Worm (Caenorhabditis elegans) whole organism, L4 larva: ENCODE results near the gene ccch-1.
A peak's percentile ranks its signal among the peaks of the same experiment; 100 is the strongest.

Source experiments
- F26F4.8 ChIP-seq: fragments of 200-800 bp; sonication (Bioruptor generic); conservative IDR thresholded peaks from 2 replicates; pipeline ENCODE4 v1.3.6; 2022; ENCODE audit warnings: missing genetic modification characterization, missing compliant biosample characterization
- F37D6.2 ChIP-seq: sonication (generic microtip); optimal IDR thresholded peaks from 2 replicates; lab custom pipeline; 2016; ENCODE audit warnings: mild to moderate bottlenecking, missing genetic modification characterization, missing compliant biosample characterization
- F44E2.7 ChIP-seq: fragments of 200-800 bp; sonication (Bioruptor generic); IDR thresholded peaks from 2 replicates; pipeline ENCODE4 v2.1.2; 2022; ENCODE audit warnings: missing genetic modification characterization, missing compliant biosample characterization
- F49E8.2 ChIP-seq: sonication (generic microtip); optimal IDR thresholded peaks from 2 replicates; lab custom pipeline; 2016; ENCODE audit warnings: missing compliant biosample characterization, mild to moderate bottlenecking, missing genetic modification characterization, borderline replicate concordance
- R02D3.7 ChIP-seq: fragments of 150-350 bp; sonication (generic microtip); optimal IDR thresholded peaks from 3 replicates; lab custom pipeline; 2014; ENCODE audit warnings: missing biosample characterization, missing genetic modification characterization
- T20F7.1 ChIP-seq: fragments of 200-800 bp; sonication (Bioruptor generic); optimal IDR thresholded peaks from 2 replicates; lab custom pipeline; 2018; ENCODE audit warnings: mild to moderate bottlenecking, missing genetic modification characterization, missing compliant biosample characterization
- Y105C5A.15 ChIP-seq: fragments of 200-800 bp; sonication (Bioruptor generic); IDR thresholded peaks from 2 replicates; pipeline ENCODE4 v1.3.6; 2022; ENCODE audit warnings: missing genetic modification characterization, missing compliant biosample characterization
- Y48G9A.11 ChIP-seq: fragments of 200-800 bp; sonication (Bioruptor generic); IDR thresholded peaks from 2 replicates; pipeline ENCODE4 v1.3.6; 2022; ENCODE audit warnings: missing genetic modification reagents, missing genetic modification characterization, missing compliant biosample characterization
- ZK337.2 ChIP-seq: fragments of 200-800 bp; sonication (Bioruptor generic); IDR thresholded peaks from 2 replicates; pipeline ENCODE4 v1.3.6; 2022; ENCODE audit warnings: missing genetic modification reagents, missing genetic modification characterization, missing compliant biosample characterization
- aly-2 ChIP-seq: sonication (generic microtip); optimal IDR thresholded peaks from 2 replicates; lab custom pipeline; 2018; ENCODE audit warnings: missing biosample characterization, missing genetic modification characterization
- arid-1 ChIP-seq: fragments of 200-800 bp; sonication (Bioruptor generic); conservative IDR thresholded peaks from 2 replicates; pipeline ENCODE4 v1.3.6; 2022; ENCODE audit warnings: missing genetic modification reagents, missing genetic modification characterization, missing compliant biosample characterization
- attf-4 ChIP-seq: sonication (generic microtip); optimal IDR thresholded peaks from 3 replicates; lab custom pipeline; 2017; ENCODE audit warnings: missing biosample characterization, missing genetic modification characterization
- ceh-44 ChIP-seq: fragments of 200-800 bp; sonication (Bioruptor generic); IDR thresholded peaks from 2 replicates; pipeline ENCODE4 v1.3.6; 2022; ENCODE audit warnings: missing genetic modification reagents, missing genetic modification characterization, missing compliant biosample characterization
- ceh-82 ChIP-seq: sonication (generic microtip); optimal IDR thresholded peaks from 2 replicates; lab custom pipeline; 2017; ENCODE audit warnings: missing biosample characterization, missing genetic modification characterization
- ctbp-1 ChIP-seq: fragments of 200-800 bp; sonication (Bioruptor generic); IDR thresholded peaks from 2 replicates; pipeline ENCODE4 v1.3.6; 2022; ENCODE audit warnings: missing genetic modification reagents, missing genetic modification characterization, missing compliant biosample characterization
- daf-12 ChIP-seq: fragments of 150-350 bp; optimal IDR thresholded peaks from 2 replicates; lab custom pipeline; 2014; ENCODE audit warnings: missing biosample characterization, missing genetic modification reagents, missing genetic modification characterization
- daf-16 ChIP-seq, 3 experiments: sonication (generic microtip); optimal IDR thresholded peaks; 2 replicates each; lab custom pipeline; 2016 to 2017; ENCODE audit warnings: missing genetic modification characterization in 3 of 3, missing genetic modification reagents in 3 of 3, mild to moderate bottlenecking in 2 of 3, missing compliant biosample characterization in 2 of 3, missing biosample characterization in 1 of 3, moderate library complexity in 1 of 3
- daf-8 ChIP-seq: fragments of 200-800 bp; sonication (Bioruptor generic); IDR thresholded peaks from 2 replicates; pipeline ENCODE4 v1.3.6; 2022; ENCODE audit warnings: missing genetic modification characterization, missing compliant biosample characterization
- dmd-6 ChIP-seq: fragments of 200-800 bp; sonication (Bioruptor generic); IDR thresholded peaks from 2 replicates; pipeline ENCODE4 v1.3.6; 2022; ENCODE audit warnings: missing genetic modification reagents, missing genetic modification characterization, missing compliant biosample characterization
- dmd-8 ChIP-seq: fragments of 200-800 bp; sonication (Bioruptor generic); IDR thresholded peaks from 2 replicates; pipeline ENCODE4 v1.3.6; 2022; ENCODE audit warnings: missing genetic modification characterization, missing compliant biosample characterization
- duxl-1 ChIP-seq: sonication (generic microtip); optimal IDR thresholded peaks from 2 replicates; lab custom pipeline; 2016; ENCODE audit warnings: mild to moderate bottlenecking, missing genetic modification characterization, moderate library complexity, missing compliant biosample characterization; ENCODE audit not compliant: poor library complexity
- dve-1 ChIP-seq: sonication (generic microtip); optimal IDR thresholded peaks from 2 replicates; lab custom pipeline; 2017; ENCODE audit warnings: antibody characterized with exemption, mild to moderate bottlenecking, missing genetic modification characterization, missing compliant biosample characterization; ENCODE audit not compliant: insufficient read depth
- egl-27 ChIP-seq: sonication (generic microtip); optimal IDR thresholded peaks from 3 replicates; lab custom pipeline; 2017; ENCODE audit warnings: missing biosample characterization, missing genetic modification reagents, missing genetic modification characterization
- egl-43 ChIP-seq: fragments of 200-800 bp; sonication (Bioruptor generic); IDR thresholded peaks from 2 replicates; pipeline ENCODE4 v1.3.6; 2022; ENCODE audit warnings: missing genetic modification reagents, missing genetic modification characterization, missing compliant biosample characterization
- hif-1 ChIP-seq, 2 experiments: sonication (generic microtip); optimal IDR thresholded peaks; 2 replicates each; lab custom pipeline; 2016 to 2017; ENCODE audit warnings: missing compliant biosample characterization in 2 of 2, missing genetic modification characterization in 2 of 2, missing genetic modification reagents in 2 of 2, missing genotype in 2 of 2, mild to moderate bottlenecking in 1 of 2
- hlh-11 ChIP-seq: fragments of 200-800 bp; sonication (Bioruptor generic); optimal IDR thresholded peaks from 2 replicates; lab custom pipeline; 2018; ENCODE audit warnings: mild to moderate bottlenecking, missing genetic modification characterization, missing compliant biosample characterization
- hmg-1.1 ChIP-seq: fragments of 200-800 bp; sonication (Bioruptor generic); IDR thresholded peaks from 2 replicates; pipeline ENCODE4 v1.3.6; 2022; ENCODE audit warnings: missing genetic modification reagents, missing genetic modification characterization, missing compliant biosample characterization
- lin-1 ChIP-seq: fragments of 200-800 bp; sonication (Bioruptor generic); IDR thresholded peaks from 2 replicates; pipeline ENCODE4 v1.3.6; 2022; ENCODE audit warnings: missing genetic modification reagents, missing genetic modification characterization, missing compliant biosample characterization
- lin-13 ChIP-seq: fragments of 150-350 bp; optimal IDR thresholded peaks from 2 replicates; lab custom pipeline; 2014; ENCODE audit warnings: missing biosample characterization, missing genetic modification reagents, missing genetic modification characterization
- lin-39 ChIP-seq: fragments of 150-350 bp; optimal IDR thresholded peaks from 2 replicates; lab custom pipeline; 2014; ENCODE audit warnings: missing biosample characterization, missing genetic modification reagents, missing genetic modification characterization
- madf-5 ChIP-seq, 2 experiments: fragments of 200-800 bp; sonication (Bioruptor generic); IDR thresholded peaks; 2 replicates each; pipeline ENCODE4 v1.3.6; 2022; ENCODE audit warnings: missing compliant biosample characterization in 2 of 2, missing genetic modification characterization in 2 of 2
- mdl-1 ChIP-seq, 2 experiments: fragments of 150-350 bp in 1 of 2; sonication (generic microtip) in 1 of 2; optimal IDR thresholded peaks; 2 replicates each; lab custom pipeline; 2014 to 2017; ENCODE audit warnings: missing biosample characterization in 2 of 2, missing genetic modification characterization in 2 of 2
- mes-2 ChIP-seq: sonication (generic microtip); optimal IDR thresholded peaks from 2 replicates; lab custom pipeline; 2016; ENCODE audit warnings: missing genotype, mild to moderate bottlenecking, missing genetic modification characterization, missing compliant biosample characterization; ENCODE audit not compliant: poor library complexity, severe bottlenecking
- nhr-10 ChIP-seq: fragments of 150-350 bp; optimal IDR thresholded peaks from 2 replicates; lab custom pipeline; 2014; ENCODE audit warnings: missing biosample characterization, missing genetic modification characterization
- nhr-111 ChIP-seq: fragments of 200-800 bp; sonication (Bioruptor generic); optimal IDR thresholded peaks from 2 replicates; lab custom pipeline; 2018; ENCODE audit warnings: mild to moderate bottlenecking, missing genetic modification characterization, missing compliant biosample characterization
- nhr-237 ChIP-seq: sonication (generic microtip); optimal IDR thresholded peaks from 2 replicates; lab custom pipeline; 2017; ENCODE audit warnings: missing biosample characterization, missing genetic modification characterization
- nhr-28 ChIP-seq: fragments of 150-350 bp; optimal IDR thresholded peaks from 2 replicates; lab custom pipeline; 2014; ENCODE audit warnings: missing biosample characterization, missing genetic modification characterization
- nhr-48 ChIP-seq: sonication (generic microtip); optimal IDR thresholded peaks from 2 replicates; lab custom pipeline; 2016; ENCODE audit warnings: mild to moderate bottlenecking, missing genetic modification characterization, missing compliant biosample characterization
- nhr-6 ChIP-seq: fragments of 150-350 bp; optimal IDR thresholded peaks from 2 replicates; lab custom pipeline; 2014; ENCODE audit warnings: missing biosample characterization, missing genetic modification characterization
- pha-4 ChIP-seq, 2 experiments: fragments of 150-350 bp in 1 of 2; fragments of 200-800 bp in 1 of 2; sonication (Bioruptor generic) in 1 of 2; IDR thresholded peaks in 1 of 2; optimal IDR thresholded peaks in 1 of 2; 2 replicates each; pipeline versions ENCODE4 v1.3.6 to Lab custom; 2014 to 2022; ENCODE audit warnings: missing genetic modification characterization in 2 of 2, missing genetic modification reagents in 2 of 2, missing biosample characterization in 1 of 2, missing compliant biosample characterization in 1 of 2
- pqm-1 ChIP-seq: sonication (generic microtip); optimal IDR thresholded peaks from 2 replicates; lab custom pipeline; 2017; ENCODE audit warnings: missing biosample characterization, missing genetic modification characterization
- rbr-2 ChIP-seq: sonication (generic microtip); optimal IDR thresholded peaks from 2 replicates; lab custom pipeline; 2016; ENCODE audit warnings: missing genotype, missing genetic modification characterization, missing compliant biosample characterization
- sdz-12 ChIP-seq: fragments of 200-800 bp; sonication (Bioruptor generic); optimal IDR thresholded peaks from 2 replicates; lab custom pipeline; 2018; ENCODE audit warnings: mild to moderate bottlenecking, missing genetic modification characterization, missing compliant biosample characterization
- spr-1 ChIP-seq: sonication (generic microtip); optimal IDR thresholded peaks from 2 replicates; lab custom pipeline; 2016; ENCODE audit warnings: mild to moderate bottlenecking, missing genetic modification characterization, missing compliant biosample characterization
- tag-97 ChIP-seq: fragments of 200-800 bp; sonication (Bioruptor generic); IDR thresholded peaks from 2 replicates; pipeline ENCODE4 v1.3.6; 2022; ENCODE audit warnings: missing genetic modification characterization, missing compliant biosample characterization
- tra-1 ChIP-seq: fragments of 200-800 bp; sonication (Bioruptor generic); IDR thresholded peaks from 2 replicates; pipeline ENCODE4 v1.3.6; 2022; ENCODE audit warnings: missing genetic modification reagents, missing genetic modification characterization, missing compliant biosample characterization
- unc-130 ChIP-seq: sonication (generic microtip); optimal IDR thresholded peaks from 2 replicates; lab custom pipeline; 2016; ENCODE audit warnings: missing genetic modification reagents, missing genetic modification characterization, missing compliant biosample characterization
- unc-39 ChIP-seq: sonication (generic microtip); optimal IDR thresholded peaks from 2 replicates; lab custom pipeline; 2017; ENCODE audit warnings: missing biosample characterization, missing genetic modification characterization
- zag-1 ChIP-seq: fragments of 150-350 bp; optimal IDR thresholded peaks from 2 replicates; lab custom pipeline; 2014; ENCODE audit warnings: missing biosample characterization, missing genetic modification characterization

ccch-1 gene

ce11 chrV:11572803-11573490, 45.3 kb downstream of the ccch-1 start, which contains the start of the genes H12C20.7 and nhr-68 (continued):
- TF ChIP-seq dmd-8 (GFP tag; lab: Robert Waterston, UW) (0 out of 2 replicates have a peak, but pooled peaks have one; percentile 26), tag-97 (GFP tag; lab: Robert Waterston, UW) (no peak), egl-43 (GFP tag; lab: Robert Waterston, UW) (no peak), T20F7.1 (GFP tag; lab: Kevin White, UChicago) (peak; percentile 84), nhr-6 (tag; lab: Kevin White, UChicago) (peak; percentile 48), attf-4 (no peak), sdz-12 (GFP tag; lab: Kevin White, UChicago) (no peak), ceh-44 (GFP tag; lab: Robert Waterston, UW) (no peak), daf-16 (GFP tag; optimal IDR thresholded peaks at IDR 0.05; lab: Kevin White, UChicago) (peak; percentile 95), daf-16 (tag; optimal IDR thresholded peaks at IDR 0.05; lab: Kevin White, UChicago) (peak; percentile 100), daf-12 (no peak), hmg-1.1 (no peak), dmd-6 (GFP tag; lab: Robert Waterston, UW) (peak; percentile 100), Y105C5A.15 (GFP tag; lab: Robert Waterston, UW) (no peak), nhr-28 (tag; lab: Kevin White, UChicago) (peak; percentile 97), ceh-82 (no peak), F49E8.2 (tag; lab: Kevin White, UChicago) (no peak), lin-13 (peak; percentile 70), F44E2.7 (no peak), F26F4.8 (GFP tag; lab: Robert Waterston, UW) (no peak), zag-1 (tag; lab: Kevin White, UChicago) (no peak), R02D3.7 (no peak), mdl-1 (tag; optimal IDR thresholded peaks at IDR 0.05; lab: Kevin White, UChicago) (peak; percentile 38 to 98), ZK337.2 (no peak), pqm-1 (tag; lab: Kevin White, UChicago) (peak; percentile 59), F37D6.2 (tag; lab: Kevin White, UChicago) (no peak), duxl-1 (tag; lab: Kevin White, UChicago) (peak; percentile 90), nhr-111 (GFP tag; lab: Kevin White, UChicago) (no peak), ctbp-1 (GFP tag; lab: Robert Waterston, UW) (peak; percentile 70), egl-27 (tag; lab: Kevin White, UChicago) (no peak), nhr-10 (peak; percentile 99), arid-1 (GFP tag; lab: Robert Waterston, UW) (peak; percentile 54; the same call in 1 of the 2 replicates), rbr-2 (tag; lab: Kevin White, UChicago) (peak; percentile 38), lin-1 (GFP tag; lab: Robert Waterston, UW) (peak; percentile 96), dve-1 (tag; lab: Kevin White, UChicago) (peak; percentile 99), mes-2 (tag; lab: Kevin White, UChicago) (no peak), nhr-237 (tag; lab: Kevin White, UChicago) (no peak), daf-8 (GFP tag; lab: Robert Waterston, UW) (no peak), pha-4 (GFP tag; IDR thresholded peaks at IDR 0.05; lab: Robert Waterston, UW) (peak; percentile 73), pha-4 (tag; optimal IDR thresholded peaks at IDR 0.05; lab: Kevin White, UChicago) (no peak), nhr-48 (tag; lab: Kevin White, UChicago) (peak; percentile 99), tra-1 (peak; percentile 98), Y48G9A.11 (GFP tag; lab: Robert Waterston, UW) (no peak), unc-130 (GFP tag; lab: Kevin White, UChicago) (no peak), aly-2 (tag; lab: Kevin White, UChicago) (no peak), madf-5 (GFP tag; IDR thresholded peaks at IDR 0.05; lab: Robert Waterston, UW) (no peak), spr-1 (tag; lab: Kevin White, UChicago) (peak; percentile 86), hlh-11 (peak; percentile 99), hif-1 (tag; optimal IDR thresholded peaks at IDR 0.05; lab: Kevin White, UChicago) (peak in 1 of 2 experiments; percentile 16), unc-39 (tag; lab: Kevin White, UChicago) (no peak), lin-39 (no peak)
